Fruit fly (Drosophila melanogaster) whole organism, embryonic: ENCODE results near the gene Hou.
A peak's percentile ranks its signal among the peaks of the same experiment; 100 is the strongest.

Experiments
- Awh ChIP-seq: fragments of 200-800 bp; sonication (Bioruptor generic); IDR thresholded peaks from 2 replicates; pipeline ENCODE4, ENCODE4 v1.3.6; 2022; ENCODE audit warnings: missing biosample characterization, missing genetic modification characterization
- B-H1 ChIP-seq: fragments of 200-800 bp; sonication (Bioruptor generic); IDR thresholded peaks from 3 replicates; pipeline ENCODE4 v1.3.6; 2022; ENCODE audit warnings: missing biosample characterization, missing genetic modification characterization
- CG11398 ChIP-seq: fragments of 200-800 bp; sonication (Bioruptor generic); optimal IDR thresholded peaks from 2 replicates; lab custom pipeline; 2016; ENCODE audit warnings: missing biosample characterization, missing genetic modification characterization
- CG13894 ChIP-seq: fragments of 200-800 bp; sonication (Bioruptor generic); optimal IDR thresholded peaks from 3 replicates; lab custom pipeline; 2018; ENCODE audit warnings: missing biosample characterization, mild to moderate bottlenecking, missing genetic modification characterization, moderate library complexity
- CG14860 ChIP-seq: fragments of 200-800 bp; sonication (Bioruptor generic); IDR thresholded peaks from 3 replicates; pipeline ENCODE4 v1.3.6; 2022; ENCODE audit warnings: missing biosample characterization, missing genetic modification characterization; ENCODE audit not compliant: partially characterized antibody
- CG16813 ChIP-seq: fragments of 200-800 bp; sonication (Bioruptor generic); IDR thresholded peaks from 3 replicates; pipeline ENCODE4 v1.3.6; 2022; ENCODE audit warnings: missing biosample characterization, missing genetic modification characterization; ENCODE audit not compliant: partially characterized antibody
- CG17361 ChIP-seq: fragments of 200-800 bp; sonication (Bioruptor generic); IDR thresholded peaks from 3 replicates; pipeline ENCODE4 v1.3.6; 2022; ENCODE audit warnings: missing biosample characterization, missing genetic modification characterization
- CG17385 ChIP-seq: fragments of 200-800 bp; sonication (Bioruptor generic); optimal IDR thresholded peaks from 3 replicates; lab custom pipeline; 2018; ENCODE audit warnings: missing biosample characterization, mild to moderate bottlenecking, missing genetic modification characterization
- CG17802 ChIP-seq: fragments of 200-800 bp; sonication (Bioruptor generic); optimal IDR thresholded peaks from 2 replicates; lab custom pipeline; 2018; ENCODE audit warnings: missing biosample characterization, mild to moderate bottlenecking, missing genetic modification characterization, moderate library complexity
- CG18619 ChIP-seq: fragments of 200-800 bp; sonication (Bioruptor generic); optimal IDR thresholded peaks from 3 replicates; lab custom pipeline; 2017; ENCODE audit warnings: missing biosample characterization, mild to moderate bottlenecking, missing genetic modification characterization
- CG2129 ChIP-seq: fragments of 200-800 bp; sonication (Bioruptor generic); IDR thresholded peaks from 2 replicates; pipeline ENCODE4 v1.3.6; 2022; ENCODE audit warnings: missing biosample characterization, missing genetic modification characterization; ENCODE audit not compliant: partially characterized antibody
- CG2199 ChIP-seq: fragments of 200-800 bp; sonication (Bioruptor generic); IDR thresholded peaks from 3 replicates; pipeline ENCODE4 v1.3.6; 2022; ENCODE audit warnings: missing biosample characterization, missing genetic modification characterization
- CG32532 ChIP-seq: fragments of 200-800 bp; sonication (Bioruptor generic); IDR thresholded peaks from 2 replicates; pipeline ENCODE4 v1.3.6; 2022; ENCODE audit warnings: missing biosample characterization, missing genetic modification characterization
- CG34224 ChIP-seq: fragments of 200-800 bp; sonication (Bioruptor generic); IDR thresholded peaks from 3 replicates; pipeline ENCODE4 v1.3.6; 2022; ENCODE audit warnings: missing biosample characterization, missing genetic modification characterization; ENCODE audit not compliant: partially characterized antibody
- CG3726 ChIP-seq: fragments of 200-800 bp; sonication (Bioruptor generic); IDR thresholded peaks from 3 replicates; pipeline ENCODE4, ENCODE4 v1.3.6; 2022; ENCODE audit warnings: missing biosample characterization, missing genetic modification characterization
- CG5180 ChIP-seq: fragments of 200-800 bp; sonication (Bioruptor generic); optimal IDR thresholded peaks from 3 replicates; lab custom pipeline; 2017; ENCODE audit warnings: missing biosample characterization, missing genetic modification characterization, mild to moderate bottlenecking, moderate library complexity, missing genetic modification reagents
- CG7372 ChIP-seq: fragments of 200-800 bp; sonication (Bioruptor generic); IDR thresholded peaks from 2 replicates; pipeline ENCODE4 v1.3.6; 2022; ENCODE audit warnings: missing biosample characterization, missing genetic modification characterization
- CG9727 ChIP-seq: fragments of 200-800 bp; sonication (Bioruptor generic); optimal IDR thresholded peaks from 3 replicates; lab custom pipeline; 2017; ENCODE audit warnings: missing biosample characterization, mild to moderate bottlenecking, missing genetic modification characterization
- D19A ChIP-seq: fragments of 200-800 bp; optimal IDR thresholded peaks from 3 replicates; lab custom pipeline; 2019; ENCODE audit warnings: missing biosample characterization, mild to moderate bottlenecking, missing genetic modification characterization, moderate library complexity
- Dek ChIP-seq: fragments of 200-800 bp; sonication (Bioruptor generic); optimal IDR thresholded peaks from 3 replicates; lab custom pipeline; 2019; ENCODE audit warnings: missing biosample characterization, mild to moderate bottlenecking, missing genetic modification characterization, moderate library complexity
- Dref ChIP-seq: fragments of 200-800 bp; sonication (Bioruptor generic); IDR thresholded peaks from 2 replicates; pipeline ENCODE4 v1.3.6; 2022; ENCODE audit warnings: missing biosample characterization, missing genetic modification characterization
- Ets97D ChIP-seq: fragments of 200-800 bp; sonication (Bioruptor generic); optimal IDR thresholded peaks from 3 replicates; lab custom pipeline; 2016; ENCODE audit warnings: missing biosample characterization, missing genetic modification characterization
- Fer3 ChIP-seq: fragments of 200-800 bp; sonication (Bioruptor generic); optimal IDR thresholded peaks from 2 replicates; lab custom pipeline; 2018; ENCODE audit warnings: missing biosample characterization, mild to moderate bottlenecking, missing genetic modification characterization, moderate library complexity
- H2.0 ChIP-seq: fragments of 200-800 bp; sonication (Bioruptor generic); IDR thresholded peaks from 2 replicates; pipeline ENCODE4 v1.3.6; 2022; ENCODE audit warnings: missing biosample characterization, missing genetic modification characterization
- HLHmδ ChIP-seq: fragments of 200-800 bp; sonication (Bioruptor generic); optimal IDR thresholded peaks from 2 replicates; lab custom pipeline; 2018; ENCODE audit warnings: missing biosample characterization, mild to moderate bottlenecking, missing genetic modification characterization, moderate library complexity
- Hmx ChIP-seq: fragments of 200-800 bp; sonication (Bioruptor generic); optimal IDR thresholded peaks from 2 replicates; lab custom pipeline; 2016; ENCODE audit warnings: missing biosample characterization, missing genetic modification characterization
- Lpt ChIP-seq: fragments of >200 bp; optimal IDR thresholded peaks from 2 replicates; lab custom pipeline; 2018; ENCODE audit warnings: missing biosample characterization, missing genetic modification characterization
- Opbp ChIP-seq: fragments of 200-800 bp; sonication (Bioruptor generic); IDR thresholded peaks from 3 replicates; pipeline ENCODE4 v1.3.6; 2022; ENCODE audit warnings: missing biosample characterization, missing genetic modification characterization; ENCODE audit not compliant: partially characterized antibody
- Sox102F ChIP-seq: fragments of 200-800 bp; sonication (Bioruptor generic); optimal IDR thresholded peaks from 2 replicates; lab custom pipeline; 2018; ENCODE audit warnings: missing biosample characterization, mild to moderate bottlenecking, missing genetic modification characterization, moderate library complexity
- Sry-β ChIP-seq: fragments of 200-800 bp; sonication (Bioruptor generic); optimal IDR thresholded peaks from 2 replicates; lab custom pipeline; 2018; ENCODE audit warnings: missing biosample characterization, mild to moderate bottlenecking, missing genetic modification characterization, moderate library complexity
- Tbp ChIP-seq: fragments of >200 bp; optimal IDR thresholded peaks from 2 replicates; lab custom pipeline; 2018; ENCODE audit warnings: missing biosample characterization, missing genetic modification characterization
- YL-1 ChIP-seq: fragments of 200-800 bp; sonication (Bioruptor generic); optimal IDR thresholded peaks from 3 replicates; lab custom pipeline; 2017; ENCODE audit warnings: missing biosample characterization, mild to moderate bottlenecking, missing genetic modification characterization
- aop ChIP-seq: fragments of 200-800 bp; sonication (Bioruptor generic); IDR thresholded peaks from 2 replicates; pipeline ENCODE4 v1.3.6; 2022; ENCODE audit warnings: missing biosample characterization, missing genetic modification characterization
- bowl ChIP-seq: fragments of 200-800 bp; sonication (Bioruptor generic); IDR thresholded peaks from 2 replicates; pipeline ENCODE4 v1.3.6; 2022; ENCODE audit warnings: missing biosample characterization, missing genetic modification characterization
- chif ChIP-seq, 2 experiments: fragments of 200-800 bp; sonication (Bioruptor generic); optimal IDR thresholded peaks; 3 replicates each; lab custom pipeline; 2016; ENCODE audit warnings: missing biosample characterization in 2 of 2, missing genetic modification characterization in 2 of 2
- chinmo ChIP-seq: fragments of 200-800 bp; sonication (Bioruptor generic); IDR thresholded peaks from 4 replicates; pipeline ENCODE4 v1.3.6; 2022; ENCODE audit warnings: missing biosample characterization, missing genetic modification characterization; ENCODE audit not compliant: partially characterized antibody
- dpn ChIP-seq, 2 experiments: fragments of 200-800 bp; sonication (Bioruptor generic); optimal IDR thresholded peaks; 3 replicates each; lab custom pipeline; 2016; ENCODE audit warnings: missing biosample characterization in 2 of 2, missing genetic modification characterization in 2 of 2
- fd64A ChIP-seq: fragments of 200-800 bp; sonication (Bioruptor generic); optimal IDR thresholded peaks from 3 replicates; lab custom pipeline; 2018; ENCODE audit warnings: missing biosample characterization, mild to moderate bottlenecking, missing genetic modification characterization
- fru ChIP-seq: fragments of >200 bp; optimal IDR thresholded peaks from 2 replicates; lab custom pipeline; 2017
- gce ChIP-seq: fragments of 200-800 bp; sonication (Bioruptor generic); IDR thresholded peaks from 3 replicates; pipeline ENCODE4 v1.3.6; 2022; ENCODE audit warnings: missing biosample characterization, missing genetic modification characterization
- gem ChIP-seq: fragments of 200-800 bp; sonication (Bioruptor generic); optimal IDR thresholded peaks from 2 replicates; lab custom pipeline; 2019; ENCODE audit warnings: missing biosample characterization, mild to moderate bottlenecking, missing genetic modification characterization, moderate library complexity
- grau ChIP-seq: fragments of 200-800 bp; optimal IDR thresholded peaks from 3 replicates; lab custom pipeline; 2019; ENCODE audit warnings: missing biosample characterization, mild to moderate bottlenecking, missing genetic modification characterization, moderate library complexity
- kay ChIP-seq: fragments of 200-800 bp; sonication (Bioruptor generic); optimal IDR thresholded peaks from 2 replicates; lab custom pipeline; 2016; ENCODE audit warnings: missing biosample characterization, missing genetic modification characterization
- kni ChIP-seq: fragments of 200-800 bp; sonication (Bioruptor generic); optimal IDR thresholded peaks from 3 replicates; lab custom pipeline; 2017; ENCODE audit warnings: mild to moderate bottlenecking, missing biosample characterization, missing genetic modification reagents, missing genetic modification characterization
- pb ChIP-seq: fragments of 200-800 bp; sonication (Bioruptor generic); optimal IDR thresholded peaks from 3 replicates; lab custom pipeline; 2016; ENCODE audit warnings: missing biosample characterization, missing genetic modification characterization
- pnt ChIP-seq: fragments of 200-800 bp; sonication (Bioruptor generic); optimal IDR thresholded peaks from 3 replicates; lab custom pipeline; 2016; ENCODE audit warnings: missing biosample characterization, missing genetic modification characterization
- rib ChIP-seq: fragments of 200-800 bp; sonication (Bioruptor generic); IDR thresholded peaks from 2 replicates; pipeline ENCODE4 v1.3.6; 2022; ENCODE audit warnings: missing biosample characterization, missing genetic modification characterization
- sim ChIP-seq: fragments of 200-800 bp; sonication (Bioruptor generic); IDR thresholded peaks from 2 replicates; pipeline ENCODE4 v1.3.6; 2022; ENCODE audit warnings: missing biosample characterization, missing genetic modification characterization
- sr ChIP-seq: fragments of 200-800 bp; sonication (Bioruptor generic); IDR thresholded peaks from 3 replicates; pipeline ENCODE4 v1.3.6; 2022; ENCODE audit warnings: missing biosample characterization, missing genetic modification characterization
- ssp ChIP-seq: fragments of 200-800 bp; sonication (Bioruptor generic); IDR thresholded peaks from 2 replicates; pipeline ENCODE4 v1.3.6; 2022; ENCODE audit warnings: missing biosample characterization, missing genetic modification characterization
- tna ChIP-seq: fragments of 200-800 bp; sonication (Bioruptor generic); IDR thresholded peaks from 2 replicates; pipeline ENCODE4 v1.3.6; 2022; ENCODE audit warnings: missing biosample characterization, missing genetic modification characterization; ENCODE audit not compliant: partially characterized antibody
- ttk ChIP-seq: fragments of 200-800 bp; sonication (Bioruptor generic); IDR thresholded peaks from 2 replicates; pipeline ENCODE4 v2.1.2; 2022; ENCODE audit warnings: missing biosample characterization, missing genetic modification characterization

Hou gene

dm6 chrX:18634716-18635115 lies 15.5 kb downstream of the Hou start, which contains the start of gene wgn (continued):
- no peak for TF ChIP-seq CG18619 (GFP tag; lab: Kevin White, UChicago)
- TF ChIP-seq Awh (GFP tag; lab: Robert Waterston, UW): no peak
- peak; percentile 85 for TF ChIP-seq Opbp
- TF ChIP-seq B-H1 (GFP tag; lab: Robert Waterston, UW): no peak
- no peak for TF ChIP-seq dpn (GFP tag; optimal IDR thresholded peaks at IDR 0.05; lab: Kevin White, UChicago)
- TF ChIP-seq CG32532 (GFP tag; lab: Robert Waterston, UW): peak; percentile 33; the same call in 1 of the 2 replicates
- no peak for TF ChIP-seq Fer3 (tag; lab: Kevin White, UChicago)
- TF ChIP-seq bowl: no peak
- no peak for TF ChIP-seq CG17361 (GFP tag; lab: Robert Waterston, UW)
- no peak for TF ChIP-seq CG7372
- TF ChIP-seq Dek (tag; lab: Kevin White, UChicago): no peak
- TF ChIP-seq YL-1: no peak
- no peak; the same call in 2 of the 3 replicates for TF ChIP-seq gce (GFP tag; lab: Robert Waterston, UW)
- no peak for TF ChIP-seq rib (GFP tag; lab: Robert Waterston, UW)
- TF ChIP-seq chinmo (GFP tag; lab: Robert Waterston, UW): no peak; the same call in none of the 4 replicates
- TF ChIP-seq Tbp (GFP tag; lab: Kevin White, UChicago): no peak
- no peak for TF ChIP-seq aop (GFP tag; lab: Robert Waterston, UW)
- TF ChIP-seq ssp (GFP tag; lab: Robert Waterston, UW): no peak
- no peak for TF ChIP-seq grau
- TF ChIP-seq Dref (GFP tag; lab: Robert Waterston, UW): no peak
- TF ChIP-seq tna (GFP tag; lab: Robert Waterston, UW): peak; percentile 24; the same call in 1 of the 2 replicates
- no peak for TF ChIP-seq pnt (GFP tag; lab: Kevin White, UChicago)
- TF ChIP-seq CG17385 (GFP tag; lab: Kevin White, UChicago): peak; percentile 4
- TF ChIP-seq Sry-β: no peak
- TF ChIP-seq D19A: no peak
- no peak for TF ChIP-seq H2.0 (GFP tag; lab: Robert Waterston, UW)
- peak; percentile 54 for TF ChIP-seq CG14860 (GFP tag; lab: Robert Waterston, UW)
- no peak for TF ChIP-seq CG17802 (tag; lab: Kevin White, UChicago)
- no peak for TF ChIP-seq CG11398
- TF ChIP-seq CG13894 (tag; lab: Kevin White, UChicago): no peak
- TF ChIP-seq Sox102F: no peak
- peak; percentile 77 for TF ChIP-seq CG16813 (GFP tag; lab: Robert Waterston, UW)
- no peak for TF ChIP-seq Ets97D (GFP tag; lab: Kevin White, UChicago)
- TF ChIP-seq CG3726 (GFP tag; lab: Robert Waterston, UW): no peak
- peak; percentile 74 for TF ChIP-seq CG2129 (GFP tag; lab: Robert Waterston, UW)
- no peak for TF ChIP-seq ttk (GFP tag; lab: Robert Waterston, UW)
- no peak for TF ChIP-seq Hmx (GFP tag; lab: Kevin White, UChicago)
- no peak for TF ChIP-seq sim (GFP tag; lab: Robert Waterston, UW)
- TF ChIP-seq CG5180 (GFP tag; lab: Kevin White, UChicago): no peak
- no peak for TF ChIP-seq pb (GFP tag; lab: Kevin White, UChicago)
- peak; percentile 86 for TF ChIP-seq CG34224 (GFP tag; lab: Robert Waterston, UW)
- no peak for TF ChIP-seq fd64A (GFP tag; lab: Kevin White, UChicago)
- TF ChIP-seq gem (tag; lab: Kevin White, UChicago): no peak
- TF ChIP-seq kay (GFP tag; lab: Kevin White, UChicago): no peak
- TF ChIP-seq CG9727 (GFP tag; lab: Kevin White, UChicago): no peak
- no peak for TF ChIP-seq chif (GFP tag; optimal IDR thresholded peaks at IDR 0.05; lab: Kevin White, UChicago)
- TF ChIP-seq HLHmδ (GFP tag; lab: Kevin White, UChicago): peak; percentile 14
- no peak for TF ChIP-seq sr
- TF ChIP-seq fru (lab: Kevin White, UChicago): no peak
- peak; percentile 93 for TF ChIP-seq CG2199 (GFP tag; lab: Robert Waterston, UW)
- no peak for TF ChIP-seq Lpt (GFP tag; lab: Kevin White, UChicago)
- no peak for TF ChIP-seq kni
